Worm (Caenorhabditis elegans): Measurements from ENCODE around the gene T09A5.4.

- TF ChIP-seq tbx-2 (tag; optimal IDR thresholded peaks at IDR 0.05) (no peak), ref-2 (tag; optimal IDR thresholded peaks at IDR 0.05) (no peak)
Observed at ce11 chrII:7806054-7806453, 39.9 kb upstream of the T09A5.4 start.
